Worm (Caenorhabditis elegans) whole organism, L4 larva: ENCODE results near the gene ptrn-1.

Experiments
- D1046.2 ChIP-seq: fragments of 200-800 bp; sonication (Bioruptor generic); IDR thresholded peaks from 2 replicates; pipeline ENCODE4 v1.3.6; 2022; ENCODE audit warnings: missing genetic modification characterization, missing compliant biosample characterization
- F10B5.3 ChIP-seq: sonication (generic microtip); optimal IDR thresholded peaks from 2 replicates; lab custom pipeline; 2016; ENCODE audit warnings: mild to moderate bottlenecking, missing genetic modification characterization, missing compliant biosample characterization
- F26F4.8 ChIP-seq: fragments of 200-800 bp; sonication (Bioruptor generic); conservative IDR thresholded peaks from 2 replicates; pipeline ENCODE4 v1.3.6; 2022; ENCODE audit warnings: missing genetic modification characterization, missing compliant biosample characterization
- F44E2.7 ChIP-seq: fragments of 200-800 bp; sonication (Bioruptor generic); IDR thresholded peaks from 2 replicates; pipeline ENCODE4 v2.1.2; 2022; ENCODE audit warnings: missing genetic modification characterization, missing compliant biosample characterization
- F49E8.2 ChIP-seq: sonication (generic microtip); optimal IDR thresholded peaks from 2 replicates; lab custom pipeline; 2016; ENCODE audit warnings: missing compliant biosample characterization, mild to moderate bottlenecking, missing genetic modification characterization, borderline replicate concordance
- Y105C5A.15 ChIP-seq: fragments of 200-800 bp; sonication (Bioruptor generic); IDR thresholded peaks from 2 replicates; pipeline ENCODE4 v1.3.6; 2022; ENCODE audit warnings: missing genetic modification characterization, missing compliant biosample characterization
- Y5F2A.4 ChIP-seq: fragments of 200-800 bp; sonication (Bioruptor generic); optimal IDR thresholded peaks from 2 replicates; lab custom pipeline; 2018; ENCODE audit warnings: mild to moderate bottlenecking, missing genetic modification characterization, missing compliant biosample characterization
- ZK546.5 ChIP-seq, 2 experiments: sonication (generic microtip); optimal IDR thresholded peaks; 2 replicates each; lab custom pipeline; 2017; ENCODE audit warnings: missing biosample characterization in 2 of 2, missing genetic modification characterization in 2 of 2
- ama-1 ChIP-seq: fragments of 150-350 bp; optimal IDR thresholded peaks from 2 replicates; lab custom pipeline; 2014; ENCODE audit warnings: inconsistent platforms, mixed read lengths
- attf-4 ChIP-seq: sonication (generic microtip); optimal IDR thresholded peaks from 3 replicates; lab custom pipeline; 2017; ENCODE audit warnings: missing biosample characterization, missing genetic modification characterization
- ceh-20 ChIP-seq: fragments of 200-800 bp; sonication (Bioruptor generic); IDR thresholded peaks from 2 replicates; pipeline ENCODE4 v1.3.6; 2022; ENCODE audit warnings: missing genetic modification reagents, missing genetic modification characterization, missing compliant biosample characterization
- ceh-44 ChIP-seq: fragments of 200-800 bp; sonication (Bioruptor generic); IDR thresholded peaks from 2 replicates; pipeline ENCODE4 v1.3.6; 2022; ENCODE audit warnings: missing genetic modification reagents, missing genetic modification characterization, missing compliant biosample characterization
- ceh-62 ChIP-seq: sonication (generic microtip); optimal IDR thresholded peaks from 2 replicates; lab custom pipeline; 2017; ENCODE audit warnings: missing biosample characterization, missing genetic modification characterization
- ceh-82 ChIP-seq: sonication (generic microtip); optimal IDR thresholded peaks from 2 replicates; lab custom pipeline; 2017; ENCODE audit warnings: missing biosample characterization, missing genetic modification characterization
- ces-1 ChIP-seq: fragments of 150-350 bp; sonication (generic microtip); optimal IDR thresholded peaks from 4 replicates; lab custom pipeline; 2014; ENCODE audit warnings: missing biosample characterization, missing genetic modification reagents, missing genetic modification characterization
- cey-2 ChIP-seq: sonication (generic microtip); optimal IDR thresholded peaks from 3 replicates; lab custom pipeline; 2017; ENCODE audit warnings: missing genetic modification characterization, mild to moderate bottlenecking, missing compliant biosample characterization, antibody characterized with exemption, borderline replicate concordance; ENCODE audit not compliant: insufficient read depth
- ctbp-1 ChIP-seq: fragments of 200-800 bp; sonication (Bioruptor generic); IDR thresholded peaks from 2 replicates; pipeline ENCODE4 v1.3.6; 2022; ENCODE audit warnings: missing genetic modification reagents, missing genetic modification characterization, missing compliant biosample characterization
- daf-12 ChIP-seq: fragments of 150-350 bp; optimal IDR thresholded peaks from 2 replicates; lab custom pipeline; 2014; ENCODE audit warnings: missing biosample characterization, missing genetic modification reagents, missing genetic modification characterization
- daf-8 ChIP-seq: fragments of 200-800 bp; sonication (Bioruptor generic); IDR thresholded peaks from 2 replicates; pipeline ENCODE4 v1.3.6; 2022; ENCODE audit warnings: missing genetic modification characterization, missing compliant biosample characterization
- duxl-1 ChIP-seq: sonication (generic microtip); optimal IDR thresholded peaks from 2 replicates; lab custom pipeline; 2016; ENCODE audit warnings: mild to moderate bottlenecking, missing genetic modification characterization, moderate library complexity, missing compliant biosample characterization; ENCODE audit not compliant: poor library complexity
- egl-43 ChIP-seq: fragments of 200-800 bp; sonication (Bioruptor generic); IDR thresholded peaks from 2 replicates; pipeline ENCODE4 v1.3.6; 2022; ENCODE audit warnings: missing genetic modification reagents, missing genetic modification characterization, missing compliant biosample characterization
- hmg-1.1 ChIP-seq: fragments of 200-800 bp; sonication (Bioruptor generic); IDR thresholded peaks from 2 replicates; pipeline ENCODE4 v1.3.6; 2022; ENCODE audit warnings: missing genetic modification reagents, missing genetic modification characterization, missing compliant biosample characterization
- lin-1 ChIP-seq: fragments of 200-800 bp; sonication (Bioruptor generic); IDR thresholded peaks from 2 replicates; pipeline ENCODE4 v1.3.6; 2022; ENCODE audit warnings: missing genetic modification reagents, missing genetic modification characterization, missing compliant biosample characterization
- lsy-2 ChIP-seq, 2 experiments: fragments of 150-350 bp in 1 of 2; sonication (generic microtip) in 1 of 2; optimal IDR thresholded peaks; 2 replicates each; lab custom pipeline; 2014 to 2017; ENCODE audit warnings: missing biosample characterization in 2 of 2, missing genetic modification characterization in 2 of 2
- madf-9 ChIP-seq: fragments of 200-800 bp; sonication (Bioruptor generic); conservative IDR thresholded peaks from 2 replicates; pipeline ENCODE4 v1.3.6; 2022; ENCODE audit warnings: missing genetic modification reagents, missing genetic modification characterization, missing compliant biosample characterization
- mdl-1 ChIP-seq, 2 experiments: fragments of 150-350 bp in 1 of 2; sonication (generic microtip) in 1 of 2; optimal IDR thresholded peaks; 2 replicates each; lab custom pipeline; 2014 to 2017; ENCODE audit warnings: missing biosample characterization in 2 of 2, missing genetic modification characterization in 2 of 2
- mdt-29 ChIP-seq: fragments of 200-800 bp; sonication (Bioruptor generic); IDR thresholded peaks from 2 replicates; pipeline ENCODE4 v1.3.6; 2022; ENCODE audit warnings: missing genetic modification reagents, missing genetic modification characterization, missing compliant biosample characterization
- mes-2 ChIP-seq: sonication (generic microtip); optimal IDR thresholded peaks from 2 replicates; lab custom pipeline; 2016; ENCODE audit warnings: missing genotype, mild to moderate bottlenecking, missing genetic modification characterization, missing compliant biosample characterization; ENCODE audit not compliant: poor library complexity, severe bottlenecking
- nhr-102 ChIP-seq: sonication (generic microtip); optimal IDR thresholded peaks from 2 replicates; lab custom pipeline; 2016; ENCODE audit warnings: mild to moderate bottlenecking, missing genetic modification characterization, moderate library complexity, missing compliant biosample characterization
- nhr-111 ChIP-seq: fragments of 200-800 bp; sonication (Bioruptor generic); optimal IDR thresholded peaks from 2 replicates; lab custom pipeline; 2018; ENCODE audit warnings: mild to moderate bottlenecking, missing genetic modification characterization, missing compliant biosample characterization
- nhr-237 ChIP-seq: sonication (generic microtip); optimal IDR thresholded peaks from 2 replicates; lab custom pipeline; 2017; ENCODE audit warnings: missing biosample characterization, missing genetic modification characterization
- nhr-25 ChIP-seq: sonication (generic microtip); optimal IDR thresholded peaks from 2 replicates; lab custom pipeline; 2017; ENCODE audit warnings: missing genetic modification characterization, mild to moderate bottlenecking, missing compliant biosample characterization, antibody characterized with exemption, moderate library complexity, borderline replicate concordance; ENCODE audit not compliant: insufficient read depth
- nhr-28 ChIP-seq: fragments of 150-350 bp; optimal IDR thresholded peaks from 2 replicates; lab custom pipeline; 2014; ENCODE audit warnings: missing biosample characterization, missing genetic modification characterization
- nhr-42 ChIP-seq: fragments of 200-800 bp; sonication (Bioruptor generic); IDR thresholded peaks from 2 replicates; pipeline ENCODE4 v1.3.6; 2022; ENCODE audit warnings: missing genetic modification characterization, missing compliant biosample characterization
- nhr-6 ChIP-seq: fragments of 150-350 bp; optimal IDR thresholded peaks from 2 replicates; lab custom pipeline; 2014; ENCODE audit warnings: missing biosample characterization, missing genetic modification characterization
- nhr-77 ChIP-seq: fragments of 150-350 bp; optimal IDR thresholded peaks from 2 replicates; lab custom pipeline; 2014; ENCODE audit warnings: missing biosample characterization, missing genetic modification characterization
- pha-4 ChIP-seq, 2 experiments: fragments of 150-350 bp in 1 of 2; fragments of 200-800 bp in 1 of 2; sonication (Bioruptor generic) in 1 of 2; IDR thresholded peaks in 1 of 2; optimal IDR thresholded peaks in 1 of 2; 2 replicates each; pipeline versions ENCODE4 v1.3.6 to Lab custom; 2014 to 2022; ENCODE audit warnings: missing genetic modification characterization in 2 of 2, missing genetic modification reagents in 2 of 2, missing biosample characterization in 1 of 2, missing compliant biosample characterization in 1 of 2
- saeg-2 ChIP-seq: fragments of 200-800 bp; sonication (Bioruptor generic); IDR thresholded peaks from 2 replicates; pipeline ENCODE4 v1.3.6; 2022; ENCODE audit warnings: missing genetic modification reagents, missing genetic modification characterization, missing compliant biosample characterization
- set-16 ChIP-seq: fragments of 200-800 bp; sonication (Bioruptor generic); IDR thresholded peaks from 2 replicates; pipeline ENCODE4 v1.3.6; 2022; ENCODE audit warnings: missing genetic modification reagents, missing genetic modification characterization, missing compliant biosample characterization
- snpc-1.2 ChIP-seq: fragments of 200-800 bp; sonication (Bioruptor generic); IDR thresholded peaks from 2 replicates; pipeline ENCODE4 v1.3.6; 2022; ENCODE audit warnings: missing genetic modification reagents, missing genetic modification characterization, missing compliant biosample characterization
- snpc-4 ChIP-seq: fragments of 150-350 bp; optimal IDR thresholded peaks from 2 replicates; lab custom pipeline; 2014; ENCODE audit warnings: missing biosample characterization, missing genetic modification characterization
- spr-1 ChIP-seq: sonication (generic microtip); optimal IDR thresholded peaks from 2 replicates; lab custom pipeline; 2016; ENCODE audit warnings: mild to moderate bottlenecking, missing genetic modification characterization, missing compliant biosample characterization
- tag-97 ChIP-seq: fragments of 200-800 bp; sonication (Bioruptor generic); IDR thresholded peaks from 2 replicates; pipeline ENCODE4 v1.3.6; 2022; ENCODE audit warnings: missing genetic modification characterization, missing compliant biosample characterization
- tra-1 ChIP-seq: fragments of 200-800 bp; sonication (Bioruptor generic); IDR thresholded peaks from 2 replicates; pipeline ENCODE4 v1.3.6; 2022; ENCODE audit warnings: missing genetic modification reagents, missing genetic modification characterization, missing compliant biosample characterization
- zag-1 ChIP-seq: fragments of 150-350 bp; optimal IDR thresholded peaks from 2 replicates; lab custom pipeline; 2014; ENCODE audit warnings: missing biosample characterization, missing genetic modification characterization
- zfp-2 ChIP-seq: sonication (generic microtip); optimal IDR thresholded peaks from 2 replicates; lab custom pipeline; 2016; ENCODE audit warnings: mild to moderate bottlenecking, missing genetic modification characterization, missing compliant biosample characterization
- zip-2 ChIP-seq: fragments of 150-350 bp; optimal IDR thresholded peaks from 2 replicates; lab custom pipeline; 2014; ENCODE audit warnings: missing biosample characterization, missing genetic modification characterization
- ztf-11 ChIP-seq: fragments of 150-350 bp; optimal IDR thresholded peaks from 2 replicates; lab custom pipeline; 2014; ENCODE audit warnings: missing biosample characterization, missing genetic modification characterization
- ztf-7 ChIP-seq: fragments of 150-350 bp; optimal IDR thresholded peaks from 2 replicates; lab custom pipeline; 2014; ENCODE audit warnings: missing biosample characterization, missing genetic modification characterization

The ptrn-1 gene

DNA sequence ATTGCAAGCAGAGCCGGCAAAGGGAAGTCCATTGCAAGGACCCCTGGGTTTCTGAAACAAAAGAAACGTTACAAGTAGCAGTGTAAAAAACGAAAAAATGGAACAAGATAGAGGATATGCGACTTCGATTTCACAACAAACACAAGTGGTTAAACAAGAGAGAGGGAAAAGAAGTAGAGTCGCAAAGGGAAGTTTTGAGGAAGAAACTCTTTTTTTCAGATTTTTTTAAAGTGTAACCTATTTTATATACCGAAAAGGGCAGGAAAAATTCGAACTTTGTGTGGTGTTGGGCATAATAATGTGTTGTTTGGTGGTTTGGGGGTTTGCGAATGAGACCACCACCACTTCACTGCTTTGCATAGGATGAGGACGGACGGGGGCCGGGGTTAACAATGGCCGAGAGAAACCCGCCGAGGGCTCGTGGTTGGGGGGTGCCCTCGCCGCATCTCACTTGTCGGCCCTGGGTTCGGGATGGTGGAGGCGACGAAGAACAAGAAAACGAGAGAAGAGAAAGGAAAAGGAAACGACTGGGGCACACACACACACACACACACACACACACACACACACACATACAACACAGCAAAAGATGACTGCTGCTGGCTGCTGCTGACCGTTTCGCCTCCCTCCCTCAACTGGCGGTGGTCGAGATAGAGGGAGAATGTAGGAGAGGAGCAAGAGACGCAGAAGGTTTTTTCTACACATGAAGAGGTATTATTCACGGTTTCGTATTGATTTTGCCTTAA, at the start of gene ptrn-1:
TSS of gene ptrn-1 (minus strand) at position 51 of the 746 bp plus-strand sequence.
- TF ChIP-seq nhr-111 (GFP tag; lab: Kevin White, UChicago) (no peak), spr-1 (no peak), nhr-102 (tag; lab: Kevin White, UChicago) (no peak), pha-4 (GFP tag; IDR thresholded peaks at IDR 0.05; lab: Robert Waterston, UW) (0 out of 2 replicates have a peak, but pooled peaks have one; percentile 29), pha-4 (tag; optimal IDR thresholded peaks at IDR 0.05; lab: Kevin White, UChicago) (peak; percentile 2), ceh-44 (GFP tag; lab: Robert Waterston, UW) (no peak), ceh-62 (tag; lab: Kevin White, UChicago) (no peak), cey-2 (tag; lab: Kevin White, UChicago) (no peak), ces-1 (GFP tag; lab: Kevin White, UChicago) (no peak), nhr-77 (tag; lab: Kevin White, UChicago) (peak; percentile 26), nhr-28 (tag; lab: Kevin White, UChicago) (peak; percentile 95), tag-97 (GFP tag; lab: Robert Waterston, UW) (no peak), ztf-7 (tag; lab: Kevin White, UChicago) (peak; percentile 5), madf-9 (GFP tag; lab: Robert Waterston, UW) (no peak), zip-2 (tag; lab: Kevin White, UChicago) (no peak), ctbp-1 (GFP tag; lab: Robert Waterston, UW) (0 out of 2 replicates have a peak, but pooled peaks have one; percentile 50), attf-4 (tag; lab: Kevin White, UChicago) (no peak), Y5F2A.4 (GFP tag; lab: Kevin White, UChicago) (no peak), zfp-2 (tag; lab: Kevin White, UChicago) (no peak), lin-1 (GFP tag; lab: Robert Waterston, UW) (peak; percentile 52; the same call in 1 of the 2 replicates), F44E2.7 (no peak), nhr-237 (tag; lab: Kevin White, UChicago) (no peak), D1046.2 (no peak), F26F4.8 (GFP tag; lab: Robert Waterston, UW) (no peak), ceh-82 (tag; lab: Kevin White, UChicago) (no peak), mes-2 (tag; lab: Kevin White, UChicago) (peak; percentile 61), ZK546.5 (tag; optimal IDR thresholded peaks at IDR 0.05; lab: Kevin White, UChicago) (no peak), zag-1 (tag; lab: Kevin White, UChicago) (no peak), daf-8 (GFP tag; lab: Robert Waterston, UW) (no peak), mdt-29 (GFP tag; lab: Robert Waterston, UW) (no peak), F49E8.2 (tag; lab: Kevin White, UChicago) (no peak), duxl-1 (tag; lab: Kevin White, UChicago) (no peak), daf-12 (tag; lab: Kevin White, UChicago) (no peak), nhr-25 (tag; lab: Kevin White, UChicago) (peak; percentile 13), tra-1 (peak; percentile 48; the same call in 1 of the 2 replicates), snpc-4 (no peak), saeg-2 (GFP tag; lab: Robert Waterston, UW) (no peak), set-16 (GFP tag; lab: Robert Waterston, UW) (peak; percentile 94), lsy-2 (tag; optimal IDR thresholded peaks at IDR 0.05; lab: Kevin White, UChicago) (peak; percentile 30 to 67), snpc-1.2 (GFP tag; lab: Robert Waterston, UW) (no peak), F10B5.3 (no peak), nhr-6 (tag; lab: Kevin White, UChicago) (peak; percentile 91), egl-43 (GFP tag; lab: Robert Waterston, UW) (no peak), Y105C5A.15 (GFP tag; lab: Robert Waterston, UW) (no peak), ceh-20 (GFP tag; lab: Robert Waterston, UW) (no peak), hmg-1.1 (GFP tag; lab: Robert Waterston, UW) (peak; percentile 82), nhr-42 (GFP tag; lab: Robert Waterston, UW) (no peak), ama-1 (lab: Kevin White, UChicago) (no peak), mdl-1 (tag; optimal IDR thresholded peaks at IDR 0.05; lab: Kevin White, UChicago) (peak; percentile 58 to 76), ztf-11 (no peak)
